Fruit fly (Drosophila melanogaster) whole organism, embryonic: ENCODE results near the gene CG5355.
A peak's percentile ranks its signal among the peaks of the same experiment; 100 is the strongest.

Source experiments
- Atf-2 ChIP-seq: fragments of 200-800 bp; sonication (Bioruptor generic); optimal IDR thresholded peaks from 2 replicates; lab custom pipeline; 2016; ENCODE audit warnings: missing biosample characterization, missing genetic modification characterization
- Atf3 ChIP-seq: fragments of 200-800 bp; sonication (Bioruptor generic); optimal IDR thresholded peaks from 3 replicates; lab custom pipeline; 2016; ENCODE audit warnings: missing biosample characterization, missing genetic modification characterization
- B-H1 ChIP-seq: fragments of 200-800 bp; sonication (Bioruptor generic); IDR thresholded peaks from 3 replicates; pipeline ENCODE4 v1.3.6; 2022; ENCODE audit warnings: missing biosample characterization, missing genetic modification characterization
- CG12391 ChIP-seq: fragments of 200-800 bp; sonication (Bioruptor generic); optimal IDR thresholded peaks from 3 replicates; lab custom pipeline; 2018; ENCODE audit warnings: missing biosample characterization, mild to moderate bottlenecking, missing genetic modification characterization, moderate library complexity
- CG13287 ChIP-seq: fragments of 200-800 bp; sonication (Bioruptor generic); IDR thresholded peaks from 2 replicates; pipeline ENCODE4 v1.3.6; 2022; ENCODE audit warnings: missing biosample characterization, missing genetic modification characterization; ENCODE audit not compliant: partially characterized antibody
- CG13296 ChIP-seq: fragments of 200-800 bp; sonication (Bioruptor generic); optimal IDR thresholded peaks from 3 replicates; lab custom pipeline; 2018; ENCODE audit warnings: missing biosample characterization, mild to moderate bottlenecking, missing genetic modification characterization
- CG14014 ChIP-seq: fragments of 200-800 bp; sonication (Bioruptor generic); IDR thresholded peaks from 2 replicates; pipeline ENCODE4 v1.3.6; 2022; ENCODE audit warnings: missing biosample characterization, missing genetic modification characterization
- CG1529 ChIP-seq: fragments of 200-800 bp; sonication (Bioruptor generic); optimal IDR thresholded peaks from 3 replicates; lab custom pipeline; 2018; ENCODE audit warnings: missing biosample characterization, missing genetic modification characterization
- CG1603 ChIP-seq: fragments of 200-800 bp; sonication (Bioruptor generic); optimal IDR thresholded peaks from 2 replicates; lab custom pipeline; 2019; ENCODE audit warnings: missing biosample characterization, mild to moderate bottlenecking, missing genetic modification characterization, moderate library complexity
- CG16779 ChIP-seq: fragments of 200-800 bp; sonication (Bioruptor generic); IDR thresholded peaks from 2 replicates; pipeline ENCODE4 v1.3.6; 2022; ENCODE audit warnings: missing biosample characterization, missing genetic modification characterization
- CG17612 ChIP-seq: fragments of 200-800 bp; sonication (Bioruptor generic); IDR thresholded peaks from 2 replicates; pipeline ENCODE4 v1.3.6; 2022; ENCODE audit warnings: missing biosample characterization, missing genetic modification characterization
- CG18011 ChIP-seq: fragments of 200-800 bp; sonication (Bioruptor generic); optimal IDR thresholded peaks from 2 replicates; lab custom pipeline; 2017; ENCODE audit warnings: missing biosample characterization, missing genetic modification characterization, mild to moderate bottlenecking, moderate library complexity, missing genotype
- CG18764 ChIP-seq: fragments of 200-800 bp; sonication (Bioruptor generic); optimal IDR thresholded peaks from 3 replicates; lab custom pipeline; 2016; ENCODE audit warnings: missing biosample characterization, missing genetic modification characterization
- CG2875 ChIP-seq: fragments of 200-800 bp; sonication (Bioruptor generic); optimal IDR thresholded peaks from 2 replicates; lab custom pipeline; 2017; ENCODE audit warnings: missing biosample characterization, mild to moderate bottlenecking, missing genetic modification characterization, missing genetic modification reagents
- CG3163 ChIP-seq: fragments of 200-800 bp; sonication (Bioruptor generic); optimal IDR thresholded peaks from 3 replicates; lab custom pipeline; 2016; ENCODE audit warnings: missing biosample characterization, missing genetic modification characterization
- CG32767 ChIP-seq: fragments of 200-800 bp; sonication (Bioruptor generic); IDR thresholded peaks from 2 replicates; pipeline ENCODE4 v1.3.6; 2022; ENCODE audit warnings: missing biosample characterization, missing genetic modification characterization
- CG33213 ChIP-seq: fragments of 200-800 bp; sonication (Bioruptor generic); optimal IDR thresholded peaks from 3 replicates; lab custom pipeline; 2016; ENCODE audit warnings: missing biosample characterization, missing genetic modification characterization
- CG5245 ChIP-seq: fragments of 200-800 bp; sonication (Bioruptor generic); optimal IDR thresholded peaks from 3 replicates; lab custom pipeline; 2016; ENCODE audit warnings: missing biosample characterization, missing genetic modification characterization
- CG6683 ChIP-seq: fragments of 200-800 bp; sonication (Bioruptor generic); optimal IDR thresholded peaks from 2 replicates; lab custom pipeline; 2017; ENCODE audit warnings: missing biosample characterization, mild to moderate bottlenecking, missing genetic modification characterization, missing genetic modification reagents
- CG6854 ChIP-seq: fragments of 200-800 bp; sonication (Bioruptor generic); optimal IDR thresholded peaks from 3 replicates; lab custom pipeline; 2017; ENCODE audit warnings: missing biosample characterization, mild to moderate bottlenecking, missing genetic modification characterization
- CG7839 ChIP-seq: fragments of 200-800 bp; sonication (Bioruptor generic); optimal IDR thresholded peaks from 3 replicates; lab custom pipeline; 2018; ENCODE audit warnings: missing biosample characterization, mild to moderate bottlenecking, missing genetic modification characterization, moderate library complexity
- CG9797 ChIP-seq: fragments of 200-800 bp; sonication (Bioruptor generic); optimal IDR thresholded peaks from 3 replicates; lab custom pipeline; 2018; ENCODE audit warnings: missing biosample characterization, mild to moderate bottlenecking, missing genetic modification characterization
- Deaf1 ChIP-seq: fragments of 200-800 bp; optimal IDR thresholded peaks from 3 replicates; lab custom pipeline; 2019; ENCODE audit warnings: missing biosample characterization, mild to moderate bottlenecking, missing genetic modification characterization, moderate library complexity
- Dek ChIP-seq: fragments of 200-800 bp; sonication (Bioruptor generic); optimal IDR thresholded peaks from 3 replicates; lab custom pipeline; 2019; ENCODE audit warnings: missing biosample characterization, mild to moderate bottlenecking, missing genetic modification characterization, moderate library complexity
- MBD-R2 ChIP-seq: fragments of 200-800 bp; sonication (Bioruptor generic); IDR thresholded peaks from 2 replicates; pipeline ENCODE4 v1.3.6; 2022; ENCODE audit warnings: missing biosample characterization, missing genetic modification characterization
- Mrtf ChIP-seq: fragments of 200-800 bp; sonication (Bioruptor generic); IDR thresholded peaks from 3 replicates; pipeline ENCODE4 v1.3.6; 2022; ENCODE audit warnings: missing biosample characterization, missing genetic modification characterization
- Poxn ChIP-seq: fragments of 200-800 bp; sonication (Bioruptor generic); IDR thresholded peaks from 2 replicates; pipeline ENCODE4 v1.3.6; 2022; ENCODE audit warnings: missing biosample characterization, missing genetic modification characterization
- Sry-β ChIP-seq: fragments of 200-800 bp; sonication (Bioruptor generic); optimal IDR thresholded peaks from 2 replicates; lab custom pipeline; 2018; ENCODE audit warnings: missing biosample characterization, mild to moderate bottlenecking, missing genetic modification characterization, moderate library complexity
- Stat92E ChIP-seq, 3 experiments: fragments of >200 bp in 2 of 3; fragments of 200-800 bp in 1 of 3; sonication (Bioruptor generic) in 1 of 3; optimal IDR thresholded peaks; 2 replicates each; lab custom pipeline; 2017 to 2019; ENCODE audit warnings: missing biosample characterization in 3 of 3, missing genetic modification characterization in 3 of 3, mild to moderate bottlenecking in 1 of 3, moderate library complexity in 1 of 3
- Vsx1 ChIP-seq: fragments of 200-800 bp; sonication (Bioruptor generic); optimal IDR thresholded peaks from 2 replicates; lab custom pipeline; 2017; ENCODE audit warnings: missing biosample characterization, mild to moderate bottlenecking, missing genetic modification characterization, missing genetic modification reagents
- amos ChIP-seq: fragments of 200-800 bp; sonication (Bioruptor generic); IDR thresholded peaks from 2 replicates; pipeline ENCODE4 v1.3.6; 2022; ENCODE audit warnings: missing biosample characterization, missing genetic modification characterization; ENCODE audit not compliant: partially characterized antibody
- ewg ChIP-seq: fragments of 200-800 bp; sonication (Bioruptor generic); optimal IDR thresholded peaks from 3 replicates; lab custom pipeline; 2017; ENCODE audit warnings: mild to moderate bottlenecking, missing biosample characterization, missing genetic modification reagents, missing genetic modification characterization
- eyg ChIP-seq: fragments of 200-800 bp; sonication (Bioruptor generic); optimal IDR thresholded peaks from 3 replicates; lab custom pipeline; 2016; ENCODE audit warnings: missing biosample characterization, missing genetic modification characterization
- fd3F ChIP-seq: fragments of 200-800 bp; sonication (Bioruptor generic); optimal IDR thresholded peaks from 2 replicates; lab custom pipeline; 2018; ENCODE audit warnings: missing biosample characterization, mild to moderate bottlenecking, missing genetic modification characterization, moderate library complexity
- gcm ChIP-seq: fragments of 200-800 bp; sonication (Bioruptor generic); optimal IDR thresholded peaks from 2 replicates; lab custom pipeline; 2019; ENCODE audit warnings: missing biosample characterization, mild to moderate bottlenecking, missing genetic modification characterization, moderate library complexity
- gcm2 ChIP-seq: fragments of 200-800 bp; sonication (Bioruptor generic); optimal IDR thresholded peaks from 2 replicates; lab custom pipeline; 2016; ENCODE audit warnings: missing biosample characterization, missing genetic modification characterization
- h ChIP-seq: fragments of >200 bp; optimal IDR thresholded peaks from 2 replicates; lab custom pipeline; 2017
- ind ChIP-seq: fragments of 200-800 bp; sonication (Bioruptor generic); optimal IDR thresholded peaks from 3 replicates; lab custom pipeline; 2016; ENCODE audit warnings: missing biosample characterization, missing genetic modification characterization
- nerfin-2 ChIP-seq: fragments of 200-800 bp; sonication (Bioruptor generic); IDR thresholded peaks from 2 replicates; pipeline ENCODE4 v1.3.6; 2022; ENCODE audit warnings: missing biosample characterization, missing genetic modification characterization; ENCODE audit not compliant: partially characterized antibody
- pan ChIP-seq, 4 experiments: fragments of >200 bp in 3 of 4; fragments of 200-800 bp in 1 of 4; sonication (Bioruptor generic) in 1 of 4; optimal IDR thresholded peaks in 3 of 4; IDR thresholded peaks in 1 of 4; 2 replicates each; pipeline versions ENCODE4 v1.3.6 to Lab custom; 2017 to 2022; ENCODE audit warnings: missing biosample characterization in 2 of 4, missing genetic modification characterization in 2 of 4, mixed read lengths in 1 of 4
- pita ChIP-seq: fragments of 200-800 bp; sonication (Bioruptor generic); optimal IDR thresholded peaks from 2 replicates; lab custom pipeline; 2017; ENCODE audit warnings: missing biosample characterization, mild to moderate bottlenecking, missing genetic modification characterization
- slp2 ChIP-seq: fragments of 200-800 bp; sonication (Bioruptor generic); optimal IDR thresholded peaks from 2 replicates; lab custom pipeline; 2016; ENCODE audit warnings: missing biosample characterization, missing genetic modification characterization
- tap ChIP-seq: fragments of 200-800 bp; optimal IDR thresholded peaks from 3 replicates; lab custom pipeline; 2019; ENCODE audit warnings: missing biosample characterization, mild to moderate bottlenecking, missing genetic modification characterization, moderate library complexity
- tll ChIP-seq, 2 experiments: fragments of 200-800 bp in 1 of 2; fragments of >200 bp in 1 of 2; sonication (Bioruptor generic) in 1 of 2; optimal IDR thresholded peaks; 2 replicates each; lab custom pipeline; 2017 to 2019; ENCODE audit warnings: missing biosample characterization in 2 of 2, missing genetic modification characterization in 2 of 2, mild to moderate bottlenecking in 1 of 2, moderate library complexity in 1 of 2
- trem ChIP-seq: fragments of 200-800 bp; optimal IDR thresholded peaks from 3 replicates; lab custom pipeline; 2019; ENCODE audit warnings: missing biosample characterization, mild to moderate bottlenecking, missing genetic modification characterization, moderate library complexity
- ttk ChIP-seq: fragments of 200-800 bp; sonication (Bioruptor generic); IDR thresholded peaks from 2 replicates; pipeline ENCODE4 v2.1.2; 2022; ENCODE audit warnings: missing biosample characterization, missing genetic modification characterization
- z ChIP-seq: fragments of 200-800 bp; sonication (Bioruptor generic); IDR thresholded peaks from 3 replicates; pipeline ENCODE4 v1.3.6; 2022; ENCODE audit warnings: missing biosample characterization, missing genetic modification characterization

The CG5355 gene

dm6 chr2L:10413251-10414127, at the start of gene CG5355, which contains the start of gene Klp31E (continued):
- TF ChIP-seq fd3F (peak; percentile 64), Atf3 (GFP tag; lab: Kevin White, UChicago) (peak; percentile 51), CG14014 (GFP tag; lab: Robert Waterston, UW) (no peak), tap (peak; percentile 65), CG3163 (GFP tag; lab: Kevin White, UChicago) (peak; percentile 31), CG6683 (GFP tag; lab: Kevin White, UChicago) (no peak), CG2875 (peak; percentile 12), CG18764 (no peak), tll (GFP tag; optimal IDR thresholded peaks at IDR 0.05; lab: Kevin White, UChicago) (no peak), CG7839 (tag; lab: Kevin White, UChicago) (peak; percentile 74), CG5245 (GFP tag; lab: Kevin White, UChicago) (no peak), Dek (tag; lab: Kevin White, UChicago) (no peak), CG13296 (peak; percentile 61), CG13287 (GFP tag; lab: Robert Waterston, UW) (peak; percentile 75), trem (peak; percentile 39), MBD-R2 (GFP tag; lab: Robert Waterston, UW) (peak; percentile 72), pan (optimal IDR thresholded peaks at IDR 0.05; lab: Kevin White, UChicago) (no peak), pan (GFP tag; optimal IDR thresholded peaks at IDR 0.05 in 1 of 2, IDR thresholded peaks at IDR 0.05 in 1 of 2) (peak in 1 of 2 experiments; percentile 63), CG1529 (GFP tag; lab: Kevin White, UChicago) (peak; percentile 1), CG33213 (GFP tag; lab: Kevin White, UChicago) (peak; percentile 52), ind (GFP tag; lab: Kevin White, UChicago) (peak; percentile 55), eyg (GFP tag; lab: Kevin White, UChicago) (no peak), nerfin-2 (GFP tag; lab: Robert Waterston, UW) (no peak), Vsx1 (GFP tag; lab: Kevin White, UChicago) (no peak), CG6854 (GFP tag; lab: Kevin White, UChicago) (no peak), CG1603 (tag; lab: Kevin White, UChicago) (peak; percentile 78), B-H1 (GFP tag; lab: Robert Waterston, UW) (0 out of 3 replicates have a peak, but pooled peaks have one; percentile 45), Sry-β (GFP tag; lab: Kevin White, UChicago) (peak; percentile 29), CG16779 (GFP tag; lab: Robert Waterston, UW) (no peak), CG9797 (GFP tag; lab: Kevin White, UChicago) (peak; percentile 34), amos (GFP tag; lab: Robert Waterston, UW) (peak; percentile 68; the same call in 1 of the 2 replicates), ttk (GFP tag; lab: Robert Waterston, UW) (no peak), gcm2 (peak; percentile 35), gcm (GFP tag; lab: Kevin White, UChicago) (peak; percentile 45), ewg (GFP tag; lab: Kevin White, UChicago) (peak; percentile 39), Atf-2 (GFP tag; lab: Kevin White, UChicago) (peak; percentile 45), CG12391 (tag; lab: Kevin White, UChicago) (peak; percentile 84), CG17612 (GFP tag; lab: Robert Waterston, UW) (no peak), CG18011 (GFP tag; lab: Kevin White, UChicago) (no peak), slp2 (GFP tag; lab: Kevin White, UChicago) (peak; percentile 37), Stat92E (GFP tag; optimal IDR thresholded peaks at IDR 0.05; lab: Kevin White, UChicago) (no peak), Deaf1 (tag; lab: Kevin White, UChicago) (no peak), Poxn (GFP tag; lab: Robert Waterston, UW) (no peak), h (no peak), Mrtf (GFP tag; lab: Robert Waterston, UW) (no peak; the same call in 2 of the 3 replicates), z (no peak), pita (GFP tag; lab: Kevin White, UChicago) (no peak), CG32767 (GFP tag; lab: Robert Waterston, UW) (0 out of 2 replicates have a peak, but pooled peaks have one; percentile 25)
